Worm (Caenorhabditis elegans): ENCODE data around the gene idpp-13.

The idpp-13 gene

ce11 chrIII:869869-870268, 46.9 kb downstream of the idpp-13 start, which contains the start of gene T24C4.2:
T24C4.2 (minus strand) TSS chrIII:869969.
- TF ChIP-seq nhr-6 (tag; optimal IDR thresholded peaks at IDR 0.05): no peak
- no peak for TF ChIP-seq ztf-11 (tag; optimal IDR thresholded peaks at IDR 0.05)
- no peak for TF ChIP-seq nhr-77 (tag; optimal IDR thresholded peaks at IDR 0.05)
- TF ChIP-seq lin-13 (GFP tag; optimal IDR thresholded peaks at IDR 0.05): no peak
- TF ChIP-seq mbf-1 (tag; optimal IDR thresholded peaks at IDR 0.05): no peak
- no peak for TF ChIP-seq lin-11 (tag; optimal IDR thresholded peaks at IDR 0.05)
- TF ChIP-seq ama-1 (optimal IDR thresholded peaks at IDR 0.05): no peak
- no peak for TF ChIP-seq crh-2 (tag; optimal IDR thresholded peaks at IDR 0.05)
- TF ChIP-seq ceh-82 (tag; optimal IDR thresholded peaks at IDR 0.05): no peak
- no peak for TF ChIP-seq lin-39 (tag; optimal IDR thresholded peaks at IDR 0.05)

- TF ChIP-seq mdl-1 (tag; optimal IDR thresholded peaks at IDR 0.05) (no peak), sem-4 (tag; optimal IDR thresholded peaks at IDR 0.05) (no peak), ama-1 (optimal IDR thresholded peaks at IDR 0.05) (no peak), elt-3 (tag; optimal IDR thresholded peaks at IDR 0.05) (no peak)
Measured at ce11 chrIII:868866-869265, 47.9 kb downstream of the idpp-13 start.
